Fruit fly (Drosophila melanogaster) whole organism, embryonic: Measurements from ENCODE around the gene CG42583.
A peak's percentile ranks its signal among the peaks of the same experiment; 100 is the strongest.

Experiments used
- Atf-2 ChIP-seq: fragments of 200-800 bp; sonication (Bioruptor generic); optimal IDR thresholded peaks from 2 replicates; lab custom pipeline; 2016; ENCODE audit warnings: missing biosample characterization, missing genetic modification characterization
- Bdp1 ChIP-seq: fragments of 200-800 bp; sonication (Bioruptor generic); optimal IDR thresholded peaks from 3 replicates; lab custom pipeline; 2016; ENCODE audit warnings: missing biosample characterization, missing genetic modification characterization
- CG10147 ChIP-seq: fragments of 200-800 bp; sonication (Bioruptor generic); optimal IDR thresholded peaks from 2 replicates; lab custom pipeline; 2019; ENCODE audit warnings: missing biosample characterization, mild to moderate bottlenecking, missing genetic modification characterization, moderate library complexity
- CG10979 ChIP-seq: fragments of 200-800 bp; sonication (Bioruptor generic); optimal IDR thresholded peaks from 2 replicates; lab custom pipeline; 2018; ENCODE audit warnings: missing biosample characterization, mild to moderate bottlenecking, missing genetic modification characterization, moderate library complexity
- CG11093 ChIP-seq: fragments of 200-800 bp; sonication (Bioruptor generic); IDR thresholded peaks from 3 replicates; pipeline ENCODE4 v1.3.6; 2022; ENCODE audit warnings: missing biosample characterization, missing genetic modification characterization
- CG11504 ChIP-seq: fragments of 200-800 bp; sonication (Bioruptor generic); optimal IDR thresholded peaks from 3 replicates; lab custom pipeline; 2019; ENCODE audit warnings: missing biosample characterization, mild to moderate bottlenecking, missing genetic modification characterization, moderate library complexity
- CG12391 ChIP-seq: fragments of 200-800 bp; sonication (Bioruptor generic); optimal IDR thresholded peaks from 3 replicates; lab custom pipeline; 2018; ENCODE audit warnings: missing biosample characterization, mild to moderate bottlenecking, missing genetic modification characterization, moderate library complexity
- CG12942 ChIP-seq: fragments of 200-800 bp; sonication (Bioruptor generic); optimal IDR thresholded peaks from 3 replicates; lab custom pipeline; 2016; ENCODE audit warnings: missing biosample characterization, missing genetic modification characterization
- CG13424 ChIP-seq: fragments of 200-800 bp; sonication (Bioruptor generic); optimal IDR thresholded peaks from 2 replicates; lab custom pipeline; 2019; ENCODE audit warnings: missing biosample characterization, mild to moderate bottlenecking, missing genetic modification characterization, moderate library complexity
- CG15269 ChIP-seq: fragments of 200-800 bp; sonication (Bioruptor generic); optimal IDR thresholded peaks from 2 replicates; lab custom pipeline; 2018; ENCODE audit warnings: missing biosample characterization, mild to moderate bottlenecking, missing genetic modification characterization, moderate library complexity
- CG17186 ChIP-seq: fragments of 200-800 bp; sonication (Bioruptor generic); optimal IDR thresholded peaks from 3 replicates; lab custom pipeline; 2017; ENCODE audit warnings: missing biosample characterization, missing genetic modification reagents, missing genetic modification characterization
- CG1832 ChIP-seq: fragments of 200-800 bp; sonication (Bioruptor generic); optimal IDR thresholded peaks from 2 replicates; lab custom pipeline; 2017; ENCODE audit warnings: missing biosample characterization, mild to moderate bottlenecking, missing genetic modification characterization, inconsistent platforms
- CG32767 ChIP-seq: fragments of 200-800 bp; sonication (Bioruptor generic); IDR thresholded peaks from 2 replicates; pipeline ENCODE4 v1.3.6; 2022; ENCODE audit warnings: missing biosample characterization, missing genetic modification characterization
- CG4328 ChIP-seq: fragments of 200-800 bp; sonication (Bioruptor generic); optimal IDR thresholded peaks from 3 replicates; lab custom pipeline; 2017; ENCODE audit warnings: missing biosample characterization, missing genetic modification reagents, missing genetic modification characterization
- CG4820 ChIP-seq: fragments of 200-800 bp; sonication (Bioruptor generic); optimal IDR thresholded peaks from 3 replicates; lab custom pipeline; 2016; ENCODE audit warnings: missing biosample characterization, missing genetic modification characterization
- CG4854 ChIP-seq: fragments of 200-800 bp; sonication (Bioruptor generic); optimal IDR thresholded peaks from 2 replicates; lab custom pipeline; 2016; ENCODE audit warnings: missing biosample characterization, missing genetic modification characterization, inconsistent platforms
- CG5180 ChIP-seq: fragments of 200-800 bp; sonication (Bioruptor generic); optimal IDR thresholded peaks from 3 replicates; lab custom pipeline; 2017; ENCODE audit warnings: missing biosample characterization, missing genetic modification characterization, mild to moderate bottlenecking, moderate library complexity, missing genetic modification reagents
- CG6175 ChIP-seq: fragments of 200-800 bp; sonication (Bioruptor generic); IDR thresholded peaks from 3 replicates; pipeline ENCODE4 v1.3.6; 2022; ENCODE audit warnings: missing biosample characterization, missing genetic modification characterization
- CG6254 ChIP-seq: fragments of 200-800 bp; sonication (Bioruptor generic); optimal IDR thresholded peaks from 3 replicates; lab custom pipeline; 2017; ENCODE audit warnings: mild to moderate bottlenecking, missing biosample characterization, missing genetic modification reagents, missing genetic modification characterization
- CG6683 ChIP-seq: fragments of 200-800 bp; sonication (Bioruptor generic); optimal IDR thresholded peaks from 2 replicates; lab custom pipeline; 2017; ENCODE audit warnings: missing biosample characterization, mild to moderate bottlenecking, missing genetic modification characterization, missing genetic modification reagents
- CG6689 ChIP-seq: fragments of 200-800 bp; sonication (Bioruptor generic); IDR thresholded peaks from 2 replicates; pipeline ENCODE4 v1.3.6; 2022; ENCODE audit warnings: missing biosample characterization, missing genetic modification characterization
- CG7372 ChIP-seq: fragments of 200-800 bp; sonication (Bioruptor generic); IDR thresholded peaks from 2 replicates; pipeline ENCODE4 v1.3.6; 2022; ENCODE audit warnings: missing biosample characterization, missing genetic modification characterization
- CoRest ChIP-seq: fragments of 200-800 bp; sonication (Bioruptor generic); optimal IDR thresholded peaks from 3 replicates; lab custom pipeline; 2018; ENCODE audit warnings: missing biosample characterization, mild to moderate bottlenecking, missing genetic modification characterization, moderate library complexity
- Dip3 ChIP-seq: fragments of 200-800 bp; sonication (Bioruptor generic); optimal IDR thresholded peaks from 3 replicates; lab custom pipeline; 2016; ENCODE audit warnings: missing biosample characterization, missing genetic modification characterization
- E2f2 ChIP-seq: fragments of 200-800 bp; sonication (Bioruptor generic); IDR thresholded peaks from 2 replicates; pipeline ENCODE4 v1.3.6; 2022; ENCODE audit warnings: missing biosample characterization, missing genetic modification characterization
- Hmx ChIP-seq: fragments of 200-800 bp; sonication (Bioruptor generic); optimal IDR thresholded peaks from 2 replicates; lab custom pipeline; 2016; ENCODE audit warnings: missing biosample characterization, missing genetic modification characterization
- MESR4 ChIP-seq: fragments of 200-800 bp; sonication (Bioruptor generic); optimal IDR thresholded peaks from 2 replicates; lab custom pipeline; 2018; ENCODE audit warnings: missing biosample characterization, mild to moderate bottlenecking, missing genetic modification characterization, moderate library complexity
- Med ChIP-seq: fragments of 200-800 bp; sonication (Bioruptor generic); peaks from one replicate; lab custom pipeline; 2016; ENCODE audit warnings: missing biosample characterization, missing genetic modification characterization, mild to moderate bottlenecking, inconsistent platforms, moderate library complexity
- Neu2 ChIP-seq: fragments of 200-800 bp; sonication (Bioruptor generic); optimal IDR thresholded peaks from 3 replicates; lab custom pipeline; 2016; ENCODE audit warnings: missing biosample characterization, missing genetic modification characterization, borderline replicate concordance
- Ravus ChIP-seq: fragments of 200-800 bp; sonication (Bioruptor generic); IDR thresholded peaks from 2 replicates; pipeline ENCODE4 v1.3.6; 2022; ENCODE audit warnings: missing biosample characterization, missing genetic modification characterization
- Side ChIP-seq: fragments of 200-800 bp; sonication (Bioruptor generic); optimal IDR thresholded peaks from 2 replicates; lab custom pipeline; 2016; ENCODE audit warnings: missing biosample characterization, missing genetic modification characterization
- Usf ChIP-seq: fragments of 200-800 bp; sonication (Bioruptor generic); optimal IDR thresholded peaks from 2 replicates; lab custom pipeline; 2017; ENCODE audit warnings: missing genotype, missing biosample characterization, missing genetic modification characterization
- Xbp1 ChIP-seq: fragments of 200-800 bp; sonication (Bioruptor generic); optimal IDR thresholded peaks from 3 replicates; lab custom pipeline; 2016; ENCODE audit warnings: missing biosample characterization, mild to moderate bottlenecking, missing genetic modification characterization
- az2 ChIP-seq: fragments of 200-800 bp; sonication (Bioruptor generic); optimal IDR thresholded peaks from 3 replicates; lab custom pipeline; 2016; ENCODE audit warnings: missing biosample characterization, missing genetic modification characterization
- br ChIP-seq: fragments of >200 bp; optimal IDR thresholded peaks from 2 replicates; lab custom pipeline; 2017
- corto ChIP-seq: fragments of 200-800 bp; sonication (Bioruptor generic); optimal IDR thresholded peaks from 2 replicates; lab custom pipeline; 2016; ENCODE audit warnings: missing biosample characterization, mild to moderate bottlenecking, missing genetic modification characterization, moderate library complexity
- crp ChIP-seq, 2 experiments: fragments of 200-800 bp; sonication (Bioruptor generic); optimal IDR thresholded peaks; 2 replicates in 1 of 2; 3 replicates in 1 of 2; lab custom pipeline; 2017; ENCODE audit warnings: missing biosample characterization in 2 of 2, missing genetic modification characterization in 2 of 2, mild to moderate bottlenecking in 1 of 2, moderate library complexity in 1 of 2
- cwo ChIP-seq: fragments of 200-800 bp; sonication (Bioruptor generic); optimal IDR thresholded peaks from 3 replicates; lab custom pipeline; 2017; ENCODE audit warnings: missing biosample characterization, missing genetic modification characterization, mild to moderate bottlenecking, moderate library complexity, missing genetic modification reagents
- dati ChIP-seq: fragments of 200-800 bp; sonication (Bioruptor generic); IDR thresholded peaks from 2 replicates; pipeline ENCODE4 v1.3.6; 2022; ENCODE audit warnings: missing biosample characterization, missing genetic modification characterization
- ftz-f1 ChIP-seq: fragments of 200-800 bp; sonication (Bioruptor generic); optimal IDR thresholded peaks from 2 replicates; lab custom pipeline; 2016; ENCODE audit warnings: missing biosample characterization, missing genetic modification characterization
- fu2 ChIP-seq: fragments of 200-800 bp; sonication (Bioruptor generic); optimal IDR thresholded peaks from 2 replicates; lab custom pipeline; 2016; ENCODE audit warnings: missing biosample characterization, missing genetic modification characterization
- gem ChIP-seq: fragments of 200-800 bp; sonication (Bioruptor generic); optimal IDR thresholded peaks from 2 replicates; lab custom pipeline; 2019; ENCODE audit warnings: missing biosample characterization, mild to moderate bottlenecking, missing genetic modification characterization, moderate library complexity
- kay ChIP-seq: fragments of 200-800 bp; sonication (Bioruptor generic); optimal IDR thresholded peaks from 2 replicates; lab custom pipeline; 2016; ENCODE audit warnings: missing biosample characterization, missing genetic modification characterization
- lov ChIP-seq, 2 experiments: fragments of 200-800 bp in 1 of 2; fragments of >200 bp in 1 of 2; sonication (Bioruptor generic) in 1 of 2; IDR thresholded peaks in 1 of 2; optimal IDR thresholded peaks in 1 of 2; 2 replicates in 1 of 2; 3 replicates in 1 of 2; pipeline versions ENCODE4 v1.3.6 to Lab custom; 2017 to 2022; ENCODE audit warnings: missing biosample characterization in 1 of 2, missing genetic modification characterization in 1 of 2
- mld ChIP-seq: fragments of 200-800 bp; sonication (Bioruptor generic); IDR thresholded peaks from 3 replicates; pipeline ENCODE4 v1.3.6; 2022; ENCODE audit warnings: missing biosample characterization, missing genetic modification characterization; ENCODE audit not compliant: partially characterized antibody
- pb ChIP-seq: fragments of 200-800 bp; sonication (Bioruptor generic); optimal IDR thresholded peaks from 3 replicates; lab custom pipeline; 2016; ENCODE audit warnings: missing biosample characterization, missing genetic modification characterization
- ranshi ChIP-seq: fragments of 200-800 bp; sonication (Bioruptor generic); IDR thresholded peaks from 2 replicates; pipeline ENCODE4 v1.3.6; 2022; ENCODE audit warnings: missing biosample characterization, missing genetic modification characterization
- tin ChIP-seq: fragments of 200-800 bp; sonication (Bioruptor generic); optimal IDR thresholded peaks from 3 replicates; lab custom pipeline; 2016; ENCODE audit warnings: missing biosample characterization, missing genetic modification characterization
- tll ChIP-seq, 2 experiments: fragments of 200-800 bp in 1 of 2; fragments of >200 bp in 1 of 2; sonication (Bioruptor generic) in 1 of 2; optimal IDR thresholded peaks; 2 replicates each; lab custom pipeline; 2017 to 2019; ENCODE audit warnings: missing biosample characterization in 2 of 2, missing genetic modification characterization in 2 of 2, mild to moderate bottlenecking in 1 of 2, moderate library complexity in 1 of 2
- wdn ChIP-seq: fragments of 200-800 bp; sonication (Bioruptor generic); IDR thresholded peaks from 2 replicates; pipeline ENCODE4 v1.3.6; 2022; ENCODE audit warnings: missing biosample characterization, missing genetic modification characterization
- zen ChIP-seq: fragments of 200-800 bp; sonication (Bioruptor generic); optimal IDR thresholded peaks from 3 replicates; lab custom pipeline; 2018; ENCODE audit warnings: missing biosample characterization, mild to moderate bottlenecking, missing genetic modification characterization, moderate library complexity

CG42583 gene

DNA sequence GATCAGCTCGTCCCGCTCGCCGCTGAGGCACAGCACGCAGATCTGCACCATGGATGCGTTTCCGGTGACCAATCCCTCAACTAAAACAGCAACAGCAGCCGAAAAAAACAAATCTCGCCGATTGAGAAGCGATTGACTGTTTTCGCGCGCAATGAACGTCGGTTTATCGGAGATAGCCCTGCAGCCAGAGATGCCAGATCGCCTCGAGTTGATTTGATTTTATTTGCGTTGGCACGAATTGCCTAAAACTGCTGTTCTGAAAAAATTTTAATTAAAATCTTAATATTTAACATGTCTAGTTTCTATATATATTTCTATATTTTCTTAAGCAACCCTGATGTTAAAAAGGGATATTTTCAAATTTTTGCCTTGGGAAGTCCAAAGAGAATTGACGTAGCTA lies 23.0 kb downstream of the CG42583 start (continued):
- no peak for TF ChIP-seq CG12391 (tag; lab: Kevin White, UChicago)
- no peak for TF ChIP-seq Usf (GFP tag; lab: Kevin White, UChicago)
- TF ChIP-seq Ravus (GFP tag; lab: Robert Waterston, UW): no peak
- TF ChIP-seq Atf-2 (GFP tag; lab: Kevin White, UChicago): no peak
- TF ChIP-seq CG4854 (GFP tag; lab: Kevin White, UChicago): no peak
- TF ChIP-seq lov (optimal IDR thresholded peaks at IDR 0.05; lab: Kevin White, UChicago): no peak
- TF ChIP-seq lov (GFP tag; IDR thresholded peaks at IDR 0.05; lab: Robert Waterston, UW): no peak
- TF ChIP-seq ranshi (GFP tag; lab: Robert Waterston, UW): no peak
- TF ChIP-seq br (lab: Kevin White, UChicago): no peak
- TF ChIP-seq Side (GFP tag; lab: Kevin White, UChicago): no peak
- TF ChIP-seq wdn (GFP tag; lab: Robert Waterston, UW): no peak
- TF ChIP-seq zen: no peak
- TF ChIP-seq CG15269 (tag; lab: Kevin White, UChicago): no peak
- TF ChIP-seq CG6689 (GFP tag; lab: Robert Waterston, UW): no peak
- no peak for TF ChIP-seq CG10147 (GFP tag; lab: Kevin White, UChicago)
- no peak for TF ChIP-seq dati
- TF ChIP-seq CG17186 (GFP tag; lab: Kevin White, UChicago): peak; percentile 32
- TF ChIP-seq CG6175 (GFP tag; lab: Robert Waterston, UW): no peak
- TF ChIP-seq CoRest (tag; lab: Kevin White, UChicago): peak; percentile 35
- no peak for TF ChIP-seq Hmx (GFP tag; lab: Kevin White, UChicago)
- no peak for TF ChIP-seq tin (GFP tag; lab: Kevin White, UChicago)
- TF ChIP-seq kay (GFP tag; lab: Kevin White, UChicago): no peak
- no peak for TF ChIP-seq ftz-f1 (GFP tag; lab: Kevin White, UChicago)
- TF ChIP-seq az2: no peak
- TF ChIP-seq CG6683: no peak
- TF ChIP-seq Bdp1 (GFP tag; lab: Kevin White, UChicago): no peak
- TF ChIP-seq corto: no peak
- TF ChIP-seq cwo: no peak
- TF ChIP-seq fu2 (GFP tag; lab: Kevin White, UChicago): no peak
- no peak for TF ChIP-seq Neu2 (GFP tag; lab: Kevin White, UChicago)
- TF ChIP-seq crp (GFP tag; optimal IDR thresholded peaks at IDR 0.05; lab: Kevin White, UChicago): no peak
- peak; percentile 7 for TF ChIP-seq CG11504 (tag; lab: Kevin White, UChicago)
- TF ChIP-seq CG12942 (GFP tag; lab: Kevin White, UChicago): no peak
- TF ChIP-seq tll (GFP tag; optimal IDR thresholded peaks at IDR 0.05; lab: Kevin White, UChicago): no peak
- TF ChIP-seq Med (GFP tag; lab: Kevin White, UChicago): peak; percentile 67
- no peak for TF ChIP-seq CG4328 (GFP tag; lab: Kevin White, UChicago)
- TF ChIP-seq mld (GFP tag; lab: Robert Waterston, UW): no peak
- TF ChIP-seq pb (GFP tag; lab: Kevin White, UChicago): no peak
- no peak for TF ChIP-seq CG6254 (GFP tag; lab: Kevin White, UChicago)
- TF ChIP-seq CG7372 (GFP tag; lab: Robert Waterston, UW): no peak
- TF ChIP-seq CG11093 (GFP tag; lab: Robert Waterston, UW): no peak
- TF ChIP-seq E2f2 (GFP tag; lab: Robert Waterston, UW): peak; percentile 87
- no peak for TF ChIP-seq CG1832
- TF ChIP-seq Dip3: no peak
- TF ChIP-seq CG5180 (GFP tag; lab: Kevin White, UChicago): no peak
- TF ChIP-seq CG32767 (GFP tag; lab: Robert Waterston, UW): no peak
- TF ChIP-seq CG13424 (tag; lab: Kevin White, UChicago): peak; percentile 1
- no peak for TF ChIP-seq MESR4 (GFP tag; lab: Kevin White, UChicago)
- TF ChIP-seq gem (tag; lab: Kevin White, UChicago): peak; percentile 27
- TF ChIP-seq CG4820 (GFP tag; lab: Kevin White, UChicago): no peak
- TF ChIP-seq CG10979 (tag; lab: Kevin White, UChicago): no peak
- TF ChIP-seq Xbp1 (GFP tag; lab: Kevin White, UChicago): peak; percentile 16
